6 fruit fly cellular contexts compared by ENCODE assay signal in the genomic region with DNA sequence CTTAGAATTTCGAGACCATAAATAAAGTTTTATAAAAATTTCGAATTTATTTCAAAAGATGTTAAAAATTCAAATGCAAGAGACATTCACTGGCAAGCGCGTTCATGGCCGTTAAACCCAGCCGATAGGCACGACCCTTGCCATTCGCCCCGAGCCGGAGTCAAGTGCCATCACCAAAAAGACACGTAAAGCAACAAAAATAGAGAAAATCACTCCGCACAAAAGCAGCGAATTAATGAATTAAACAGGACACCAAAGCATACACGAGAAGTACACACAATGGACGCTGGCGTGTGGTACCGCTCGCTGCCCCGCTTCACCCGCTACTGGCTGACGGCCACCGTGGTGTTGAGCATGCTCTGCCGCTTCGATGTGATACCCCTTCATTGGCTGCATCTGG.
A peak's percentile ranks its signal among the peaks of the same experiment; 100 is the strongest.
TF ChIP-seq lines count a peak whose summit lies in the region.

A gene (plus strand): TSS at position 1 of the 400 bp plus-strand sequence.

- peak; percentile 20 to 25 for TF ChIP-seq CTCF in S2 (optimal IDR thresholded peaks at IDR 0.05; lab: Kevin White, UChicago)
- no peak for TF ChIP-seq CTCF in whole organism, embryonic (GFP tag; optimal IDR thresholded peaks at IDR 0.05; lab: Kevin White, UChicago)

TF ChIP-seq in whole organism, adult, 20 proteins besides CTCF, POLR2A, EP300 and RAD21 (continues in another document):
- TF ChIP-seq cic (GFP tag; optimal IDR thresholded peaks at IDR 0.05; lab: Kevin White, UChicago): no peak
- TF ChIP-seq bab1 (GFP tag; optimal IDR thresholded peaks at IDR 0.05; lab: Kevin White, UChicago): peak; percentile 7
- TF ChIP-seq CG7101 (tag; optimal IDR thresholded peaks at IDR 0.05; lab: Kevin White, UChicago): peak; percentile 4
- no peak for TF ChIP-seq CG5204 (GFP tag; optimal IDR thresholded peaks at IDR 0.05; lab: Kevin White, UChicago)
- no peak for TF ChIP-seq toe (GFP tag; optimal IDR thresholded peaks at IDR 0.05; lab: Kevin White, UChicago)
- TF ChIP-seq CG7045 (GFP tag; optimal IDR thresholded peaks at IDR 0.05; lab: Kevin White, UChicago): no peak
- peak; percentile 4 for TF ChIP-seq CG1620 (GFP tag; optimal IDR thresholded peaks at IDR 0.05; lab: Kevin White, UChicago)
- no peak for TF ChIP-seq Clk (GFP tag; optimal IDR thresholded peaks at IDR 0.05; lab: Kevin White, UChicago)
- TF ChIP-seq Hr96 (GFP tag; optimal IDR thresholded peaks at IDR 0.05; lab: Kevin White, UChicago): no peak
- no peak for TF ChIP-seq tj (GFP tag; optimal IDR thresholded peaks at IDR 0.05; lab: Kevin White, UChicago)
- no peak for TF ChIP-seq CG14711 (tag; optimal IDR thresholded peaks at IDR 0.05; lab: Kevin White, UChicago)
- TF ChIP-seq CG12768 (GFP tag; optimal IDR thresholded peaks at IDR 0.05; lab: Kevin White, UChicago): no peak
- peak; percentile 3 for TF ChIP-seq Mnt (GFP tag; optimal IDR thresholded peaks at IDR 0.05; lab: Kevin White, UChicago)
- TF ChIP-seq Crg-1 (GFP tag; optimal IDR thresholded peaks at IDR 0.05; lab: Kevin White, UChicago): peak; percentile 14
- no peak for TF ChIP-seq CG33017 (tag; optimal IDR thresholded peaks at IDR 0.05; lab: Kevin White, UChicago)
- no peak for TF ChIP-seq CG11617 (GFP tag; optimal IDR thresholded peaks at IDR 0.05; lab: Kevin White, UChicago)
- no peak for TF ChIP-seq kay (GFP tag; lab: Kevin White, UChicago; ENCODE audit: borderline replicate concordance)
- TF ChIP-seq ovo (GFP tag; optimal IDR thresholded peaks at IDR 0.05; lab: Kevin White, UChicago): no peak

TF ChIP-seq in whole organism, embryonic, 481 proteins besides CTCF, POLR2A, EP300 and RAD21 (continues in another document):
- no peak for TF ChIP-seq CG3407 (GFP tag; optimal IDR thresholded peaks at IDR 0.05; lab: Kevin White, UChicago)
- 0 out of 3 replicates have a peak, but pooled peaks have one; percentile 11 for TF ChIP-seq Dbx (GFP tag; IDR thresholded peaks at IDR 0.05; lab: Robert Waterston, UW)
- TF ChIP-seq CG9215 (GFP tag; IDR thresholded peaks at IDR 0.05; lab: Robert Waterston, UW): no peak
- TF ChIP-seq CG18262 (tag; optimal IDR thresholded peaks at IDR 0.05; lab: Kevin White, UChicago): no peak
- TF ChIP-seq Jarid2 (GFP tag; optimal IDR thresholded peaks at IDR 0.05; lab: Kevin White, UChicago): no peak
- peak; percentile 63 for TF ChIP-seq CG1603 (tag; optimal IDR thresholded peaks at IDR 0.05; lab: Kevin White, UChicago)
- no peak for TF ChIP-seq wor (GFP tag; IDR thresholded peaks at IDR 0.05; lab: Robert Waterston, UW)
- TF ChIP-seq CG4424 (GFP tag; optimal IDR thresholded peaks at IDR 0.05; lab: Kevin White, UChicago): no peak
- no peak for TF ChIP-seq ham (GFP tag; IDR thresholded peaks at IDR 0.05; lab: Robert Waterston, UW)
- TF ChIP-seq CG11560 (tag; IDR thresholded peaks at IDR 0.05; lab: Robert Waterston, UW): no peak
- TF ChIP-seq tin (GFP tag; optimal IDR thresholded peaks at IDR 0.05; lab: Kevin White, UChicago): no peak
- TF ChIP-seq CG6175 (GFP tag; IDR thresholded peaks at IDR 0.05; lab: Robert Waterston, UW): no peak
- TF ChIP-seq CG9609 (GFP tag; optimal IDR thresholded peaks at IDR 0.05; lab: Kevin White, UChicago): no peak
- no peak for TF ChIP-seq CG5180 (GFP tag; optimal IDR thresholded peaks at IDR 0.05; lab: Kevin White, UChicago)
- TF ChIP-seq sr (GFP tag; IDR thresholded peaks at IDR 0.05; lab: Robert Waterston, UW): no peak
- TF ChIP-seq caup (GFP tag; optimal IDR thresholded peaks at IDR 0.05; lab: Kevin White, UChicago; ENCODE audit: severe bottlenecking): no peak
- no peak for TF ChIP-seq sd (tag; optimal IDR thresholded peaks at IDR 0.05; lab: Kevin White, UChicago)
- TF ChIP-seq vfl (GFP tag; optimal IDR thresholded peaks at IDR 0.05; lab: Kevin White, UChicago): no peak

TF ChIP-seq in whole organism, prepupa, 60 proteins besides CTCF, POLR2A, EP300 and RAD21 (continues in another document):
- no peak for TF ChIP-seq CG1621 (tag; optimal IDR thresholded peaks at IDR 0.05; lab: Kevin White, UChicago)
- no peak for TF ChIP-seq topi (GFP tag; optimal IDR thresholded peaks at IDR 0.05; lab: Kevin White, UChicago)
- TF ChIP-seq Smox (GFP tag; optimal IDR thresholded peaks at IDR 0.05; lab: Kevin White, UChicago): no peak
- no peak for TF ChIP-seq CG31627 (GFP tag; optimal IDR thresholded peaks at IDR 0.05; lab: Kevin White, UChicago)
- TF ChIP-seq CG6163 (GFP tag; IDR thresholded peaks at IDR 0.05; lab: Robert Waterston, UW): no peak
- no peak for TF ChIP-seq CG10669 (GFP tag; optimal IDR thresholded peaks at IDR 0.05; lab: Kevin White, UChicago)
- TF ChIP-seq CG11902 (GFP tag; optimal IDR thresholded peaks at IDR 0.05; lab: Kevin White, UChicago): no peak
- peak; percentile 22 for TF ChIP-seq Sox14 (GFP tag; optimal IDR thresholded peaks at IDR 0.05; lab: Kevin White, UChicago)
- TF ChIP-seq cyc (GFP tag; optimal IDR thresholded peaks at IDR 0.05; lab: Kevin White, UChicago): no peak
- TF ChIP-seq Eip78C (GFP tag; lab: Kevin White, UChicago): peak; percentile 59
- no peak for TF ChIP-seq CG11294 (GFP tag; IDR thresholded peaks at IDR 0.05; lab: Robert Waterston, UW)
- TF ChIP-seq Hr38 (GFP tag; optimal IDR thresholded peaks at IDR 0.05; lab: Kevin White, UChicago): no peak
- TF ChIP-seq CG32006 (GFP tag; optimal IDR thresholded peaks at IDR 0.05; lab: Kevin White, UChicago): no peak
- TF ChIP-seq achi (GFP tag; optimal IDR thresholded peaks at IDR 0.05; lab: Kevin White, UChicago): no peak
- TF ChIP-seq Ets21C (GFP tag; optimal IDR thresholded peaks at IDR 0.05; lab: Kevin White, UChicago): no peak
- TF ChIP-seq fd59A (GFP tag; optimal IDR thresholded peaks at IDR 0.05; lab: Kevin White, UChicago): no peak
- no peak for TF ChIP-seq CG11762 (GFP tag; optimal IDR thresholded peaks at IDR 0.05; lab: Kevin White, UChicago; ENCODE audit: insufficient read depth)
- TF ChIP-seq spab (GFP tag; optimal IDR thresholded peaks at IDR 0.05; lab: Kevin White, UChicago): no peak
- TF ChIP-seq Gug (GFP tag; IDR thresholded peaks at IDR 0.05; lab: Robert Waterston, UW): no peak

TF ChIP-seq in whole organism, pupa, 21 proteins besides CTCF, POLR2A, EP300 and RAD21:
- no peak for TF ChIP-seq CG8301 (tag; optimal IDR thresholded peaks at IDR 0.05; lab: Kevin White, UChicago)
- TF ChIP-seq CG10348 (GFP tag; IDR thresholded peaks at IDR 0.05; lab: Robert Waterston, UW): no peak
- TF ChIP-seq CG17806 (tag; optimal IDR thresholded peaks at IDR 0.05; lab: Kevin White, UChicago): no peak
- TF ChIP-seq Ets98B (GFP tag; IDR thresholded peaks at IDR 0.05; lab: Robert Waterston, UW): peak; percentile 18; the same call in 1 of the 2 replicates
- TF ChIP-seq CG4496 (GFP tag; IDR thresholded peaks at IDR 0.05; lab: Robert Waterston, UW): peak; percentile 18; the same call in 1 of the 3 replicates
- peak; percentile 28; the same call in 1 of the 2 replicates for TF ChIP-seq CG32121 (GFP tag; IDR thresholded peaks at IDR 0.05; lab: Robert Waterston, UW)

TF ChIP-seq in whole organism, wandering third instar larva, 38 proteins besides CTCF, POLR2A, EP300 and RAD21:
- TF ChIP-seq tai (GFP tag; optimal IDR thresholded peaks at IDR 0.05; lab: Kevin White, UChicago): no peak
- no peak for TF ChIP-seq Jra (GFP tag; optimal IDR thresholded peaks at IDR 0.05; lab: Kevin White, UChicago)
- TF ChIP-seq OdsH (GFP tag; optimal IDR thresholded peaks at IDR 0.05; lab: Kevin White, UChicago): no peak
- no peak for TF ChIP-seq HLH106 (tag; optimal IDR thresholded peaks at IDR 0.05; lab: Kevin White, UChicago)
- peak; percentile 25 for TF ChIP-seq Hr83 (GFP tag; optimal IDR thresholded peaks at IDR 0.05; lab: Kevin White, UChicago; ENCODE audit: poor library complexity, severe bottlenecking)
- TF ChIP-seq Myc (optimal IDR thresholded peaks at IDR 0.05; lab: Kevin White, UChicago): peak; percentile 14
- no peak for TF ChIP-seq Rel (GFP tag; optimal IDR thresholded peaks at IDR 0.05; lab: Kevin White, UChicago)
- peak; percentile 35 for TF ChIP-seq Rel (tag; optimal IDR thresholded peaks at IDR 0.05; lab: Kevin White, UChicago)
